Worm (Caenorhabditis elegans): ENCODE measurements around the gene ptl-1.

- TF ChIP-seq nhr-76 (tag; optimal IDR thresholded peaks at IDR 0.05) (no peak), ceh-44 (GFP tag; IDR thresholded peaks at IDR 0.05) (no peak), T26A8.4 (GFP tag; IDR thresholded peaks at IDR 0.05) (no peak), lsy-2 (tag; optimal IDR thresholded peaks at IDR 0.05) (peak in 1 of 2 experiments; percentile 52), ceh-82 (tag; optimal IDR thresholded peaks at IDR 0.05) (no peak), dve-1 (tag; optimal IDR thresholded peaks at IDR 0.05; ENCODE audit: insufficient read depth) (no peak), ceh-20 (GFP tag; IDR thresholded peaks at IDR 0.05) (no peak)
Observed at ce11 chrIII:764404-764803, 580 bp upstream of the ptl-1 start.

Measured in whole organism, L4 larva.